Fruit fly (Drosophila melanogaster) whole organism, embryonic: Measurements from ENCODE around the gene Ac76E.

Source experiments
- Atf3 ChIP-seq: fragments of 200-800 bp; sonication (Bioruptor generic); optimal IDR thresholded peaks from 3 replicates; lab custom pipeline; 2016; ENCODE audit warnings: missing biosample characterization, missing genetic modification characterization
- B-H2 ChIP-seq: fragments of 200-800 bp; sonication (Bioruptor generic); optimal IDR thresholded peaks from 2 replicates; lab custom pipeline; 2018; ENCODE audit warnings: missing biosample characterization, mild to moderate bottlenecking, missing genetic modification characterization
- CG10267 ChIP-seq: fragments of 200-800 bp; sonication (Bioruptor generic); optimal IDR thresholded peaks from 2 replicates; lab custom pipeline; 2018; ENCODE audit warnings: missing biosample characterization, mild to moderate bottlenecking, missing genetic modification characterization, moderate library complexity
- CG10321 ChIP-seq: fragments of 200-800 bp; sonication (Bioruptor generic); IDR thresholded peaks from 2 replicates; pipeline ENCODE4 v1.3.6; 2022; ENCODE audit warnings: missing biosample characterization, missing genetic modification characterization
- CG10366 ChIP-seq: fragments of 200-800 bp; sonication (Bioruptor generic); IDR thresholded peaks from 2 replicates; pipeline ENCODE4 v1.3.6; 2022; ENCODE audit warnings: missing biosample characterization, missing genetic modification characterization
- CG12104 ChIP-seq: fragments of 200-800 bp; sonication (Bioruptor generic); optimal IDR thresholded peaks from 3 replicates; lab custom pipeline; 2016; ENCODE audit warnings: missing biosample characterization, missing genetic modification characterization
- CG12659 ChIP-seq: fragments of 200-800 bp; sonication (Bioruptor generic); optimal IDR thresholded peaks from 3 replicates; lab custom pipeline; 2017; ENCODE audit warnings: mild to moderate bottlenecking, missing biosample characterization, missing genetic modification reagents, missing genetic modification characterization
- CG14050 ChIP-seq: fragments of 200-800 bp; sonication (Bioruptor generic); IDR thresholded peaks from 3 replicates; pipeline ENCODE4 v1.3.6; 2022; ENCODE audit warnings: missing biosample characterization, missing genetic modification characterization
- CG14710 ChIP-seq: fragments of 200-800 bp; sonication (Bioruptor generic); optimal IDR thresholded peaks from 3 replicates; lab custom pipeline; 2019; ENCODE audit warnings: missing biosample characterization, mild to moderate bottlenecking, missing genetic modification characterization, moderate library complexity
- CG1603 ChIP-seq: fragments of 200-800 bp; sonication (Bioruptor generic); optimal IDR thresholded peaks from 2 replicates; lab custom pipeline; 2019; ENCODE audit warnings: missing biosample characterization, mild to moderate bottlenecking, missing genetic modification characterization, moderate library complexity
- CG17912 ChIP-seq: fragments of 200-800 bp; sonication (Bioruptor generic); optimal IDR thresholded peaks from 2 replicates; lab custom pipeline; 2018; ENCODE audit warnings: missing biosample characterization, mild to moderate bottlenecking, missing genetic modification characterization
- CG2875 ChIP-seq: fragments of 200-800 bp; sonication (Bioruptor generic); optimal IDR thresholded peaks from 2 replicates; lab custom pipeline; 2017; ENCODE audit warnings: missing biosample characterization, mild to moderate bottlenecking, missing genetic modification characterization, missing genetic modification reagents
- CG31441 ChIP-seq: fragments of 200-800 bp; sonication (Bioruptor generic); IDR thresholded peaks from 2 replicates; pipeline ENCODE4 v1.3.6; 2022; ENCODE audit warnings: missing biosample characterization, missing genetic modification characterization
- CG5953 ChIP-seq: fragments of 200-800 bp; sonication (Bioruptor generic); IDR thresholded peaks from 2 replicates; pipeline ENCODE4 v1.3.6; 2022; ENCODE audit warnings: missing biosample characterization, missing genetic modification characterization
- CG7839 ChIP-seq: fragments of 200-800 bp; sonication (Bioruptor generic); optimal IDR thresholded peaks from 3 replicates; lab custom pipeline; 2018; ENCODE audit warnings: missing biosample characterization, mild to moderate bottlenecking, missing genetic modification characterization, moderate library complexity
- CG7987 ChIP-seq: fragments of 200-800 bp; sonication (Bioruptor generic); optimal IDR thresholded peaks from 2 replicates; lab custom pipeline; 2018; ENCODE audit warnings: missing biosample characterization, mild to moderate bottlenecking, missing genetic modification characterization, moderate library complexity
- GATAe ChIP-seq: fragments of 200-800 bp; sonication (Bioruptor generic); conservative IDR thresholded peaks from 2 replicates; pipeline ENCODE4 v1.3.6; 2022; ENCODE audit warnings: missing biosample characterization, missing genetic modification characterization
- HLHmδ ChIP-seq: fragments of 200-800 bp; sonication (Bioruptor generic); optimal IDR thresholded peaks from 2 replicates; lab custom pipeline; 2018; ENCODE audit warnings: missing biosample characterization, mild to moderate bottlenecking, missing genetic modification characterization, moderate library complexity
- Hr39 ChIP-seq: fragments of >200 bp; optimal IDR thresholded peaks from 2 replicates; lab custom pipeline; 2017
- Nf-YC ChIP-seq: fragments of 200-800 bp; optimal IDR thresholded peaks from 3 replicates; lab custom pipeline; 2019; ENCODE audit warnings: missing biosample characterization, mild to moderate bottlenecking, missing genetic modification characterization, moderate library complexity
- NfI ChIP-seq: fragments of 200-800 bp; sonication (Bioruptor generic); optimal IDR thresholded peaks from 3 replicates; lab custom pipeline; 2018; ENCODE audit warnings: missing biosample characterization, mild to moderate bottlenecking, missing genetic modification characterization, moderate library complexity
- Opbp ChIP-seq: fragments of 200-800 bp; sonication (Bioruptor generic); IDR thresholded peaks from 3 replicates; pipeline ENCODE4 v1.3.6; 2022; ENCODE audit warnings: missing biosample characterization, missing genetic modification characterization; ENCODE audit not compliant: partially characterized antibody
- Spps ChIP-seq: fragments of 200-800 bp; sonication (Bioruptor generic); optimal IDR thresholded peaks from 2 replicates; lab custom pipeline; 2018; ENCODE audit warnings: missing biosample characterization, mild to moderate bottlenecking, missing genetic modification characterization
- Ssrp ChIP-seq: fragments of 200-800 bp; sonication (Bioruptor generic); optimal IDR thresholded peaks from 2 replicates; lab custom pipeline; 2018; ENCODE audit warnings: missing biosample characterization, mild to moderate bottlenecking, missing genetic modification characterization, moderate library complexity
- amos ChIP-seq: fragments of 200-800 bp; sonication (Bioruptor generic); IDR thresholded peaks from 2 replicates; pipeline ENCODE4 v1.3.6; 2022; ENCODE audit warnings: missing biosample characterization, missing genetic modification characterization; ENCODE audit not compliant: partially characterized antibody
- bab2 ChIP-seq: fragments of 200-800 bp; sonication (Bioruptor generic); optimal IDR thresholded peaks from 2 replicates; lab custom pipeline; 2016; ENCODE audit warnings: missing biosample characterization, missing genetic modification characterization
- chif ChIP-seq, 2 experiments: fragments of 200-800 bp; sonication (Bioruptor generic); optimal IDR thresholded peaks; 3 replicates each; lab custom pipeline; 2016; ENCODE audit warnings: missing biosample characterization in 2 of 2, missing genetic modification characterization in 2 of 2
- chm ChIP-seq: fragments of 200-800 bp; sonication (Bioruptor generic); IDR thresholded peaks from 2 replicates; pipeline ENCODE4 v1.3.6; 2022; ENCODE audit warnings: missing biosample characterization, missing genetic modification characterization
- corto ChIP-seq: fragments of 200-800 bp; sonication (Bioruptor generic); optimal IDR thresholded peaks from 2 replicates; lab custom pipeline; 2016; ENCODE audit warnings: missing biosample characterization, mild to moderate bottlenecking, missing genetic modification characterization, moderate library complexity
- croc ChIP-seq: fragments of 200-800 bp; sonication (Bioruptor generic); conservative IDR thresholded peaks from 3 replicates; pipeline ENCODE4 v1.3.6; 2022; ENCODE audit warnings: missing biosample characterization, missing genetic modification characterization
- dm ChIP-seq: fragments of 200-800 bp; sonication (Bioruptor generic); optimal IDR thresholded peaks from 3 replicates; lab custom pipeline; 2016; ENCODE audit warnings: missing biosample characterization, missing genetic modification characterization
- dpn ChIP-seq, 2 experiments: fragments of 200-800 bp; sonication (Bioruptor generic); optimal IDR thresholded peaks; 3 replicates each; lab custom pipeline; 2016; ENCODE audit warnings: missing biosample characterization in 2 of 2, missing genetic modification characterization in 2 of 2
- emc ChIP-seq: fragments of 200-800 bp; sonication (Bioruptor generic); optimal IDR thresholded peaks from 2 replicates; lab custom pipeline; 2016; ENCODE audit warnings: missing biosample characterization, missing genetic modification characterization
- esg ChIP-seq: fragments of 200-800 bp; sonication (Bioruptor generic); conservative IDR thresholded peaks from 2 replicates; pipeline ENCODE4 v1.3.6; 2022; ENCODE audit warnings: missing biosample characterization, missing genetic modification characterization
- fd102C ChIP-seq: fragments of 200-800 bp; sonication (Bioruptor generic); optimal IDR thresholded peaks from 2 replicates; lab custom pipeline; 2018; ENCODE audit warnings: missing biosample characterization, mild to moderate bottlenecking, missing genetic modification characterization, moderate library complexity
- fru ChIP-seq: fragments of >200 bp; optimal IDR thresholded peaks from 2 replicates; lab custom pipeline; 2017
- grau ChIP-seq: fragments of 200-800 bp; optimal IDR thresholded peaks from 3 replicates; lab custom pipeline; 2019; ENCODE audit warnings: missing biosample characterization, mild to moderate bottlenecking, missing genetic modification characterization, moderate library complexity
- hkb ChIP-seq, 2 experiments: fragments of 200-800 bp in 1 of 2; fragments of >200 bp in 1 of 2; sonication (Bioruptor generic) in 1 of 2; IDR thresholded peaks in 1 of 2; optimal IDR thresholded peaks in 1 of 2; 2 replicates each; pipeline versions ENCODE4 v1.3.6 to Lab custom; 2017 to 2022; ENCODE audit warnings: missing biosample characterization in 1 of 2, missing genetic modification characterization in 1 of 2
- lov ChIP-seq, 2 experiments: fragments of 200-800 bp in 1 of 2; fragments of >200 bp in 1 of 2; sonication (Bioruptor generic) in 1 of 2; IDR thresholded peaks in 1 of 2; optimal IDR thresholded peaks in 1 of 2; 2 replicates in 1 of 2; 3 replicates in 1 of 2; pipeline versions ENCODE4 v1.3.6 to Lab custom; 2017 to 2022; ENCODE audit warnings: missing biosample characterization in 1 of 2, missing genetic modification characterization in 1 of 2
- onecut ChIP-seq: fragments of 200-800 bp; sonication (Bioruptor generic); IDR thresholded peaks from 2 replicates; pipeline ENCODE4 v1.3.6; 2022; ENCODE audit warnings: missing biosample characterization, missing genetic modification characterization
- p53 ChIP-seq: fragments of 200-800 bp; sonication (Bioruptor generic); optimal IDR thresholded peaks from 2 replicates; lab custom pipeline; 2016; ENCODE audit warnings: missing biosample characterization, missing genetic modification characterization
- pan ChIP-seq, 4 experiments: fragments of >200 bp in 3 of 4; fragments of 200-800 bp in 1 of 4; sonication (Bioruptor generic) in 1 of 4; optimal IDR thresholded peaks in 3 of 4; IDR thresholded peaks in 1 of 4; 2 replicates each; pipeline versions ENCODE4 v1.3.6 to Lab custom; 2017 to 2022; ENCODE audit warnings: missing biosample characterization in 2 of 4, missing genetic modification characterization in 2 of 4, mixed read lengths in 1 of 4
- shn ChIP-seq: fragments of 200-800 bp; sonication (Bioruptor generic); optimal IDR thresholded peaks from 3 replicates; lab custom pipeline; 2016; ENCODE audit warnings: missing biosample characterization, missing genetic modification characterization
- sqz ChIP-seq: fragments of 200-800 bp; sonication (Bioruptor generic); optimal IDR thresholded peaks from 3 replicates; lab custom pipeline; 2018; ENCODE audit warnings: missing biosample characterization, mild to moderate bottlenecking, missing genetic modification characterization
- sr ChIP-seq: fragments of 200-800 bp; sonication (Bioruptor generic); IDR thresholded peaks from 3 replicates; pipeline ENCODE4 v1.3.6; 2022; ENCODE audit warnings: missing biosample characterization, missing genetic modification characterization
- trem ChIP-seq: fragments of 200-800 bp; optimal IDR thresholded peaks from 3 replicates; lab custom pipeline; 2019; ENCODE audit warnings: missing biosample characterization, mild to moderate bottlenecking, missing genetic modification characterization, moderate library complexity
- trh ChIP-seq: fragments of 200-800 bp; sonication (Bioruptor generic); optimal IDR thresholded peaks from 2 replicates; lab custom pipeline; 2016; ENCODE audit warnings: missing biosample characterization, missing genetic modification characterization

The Ac76E gene

DNA sequence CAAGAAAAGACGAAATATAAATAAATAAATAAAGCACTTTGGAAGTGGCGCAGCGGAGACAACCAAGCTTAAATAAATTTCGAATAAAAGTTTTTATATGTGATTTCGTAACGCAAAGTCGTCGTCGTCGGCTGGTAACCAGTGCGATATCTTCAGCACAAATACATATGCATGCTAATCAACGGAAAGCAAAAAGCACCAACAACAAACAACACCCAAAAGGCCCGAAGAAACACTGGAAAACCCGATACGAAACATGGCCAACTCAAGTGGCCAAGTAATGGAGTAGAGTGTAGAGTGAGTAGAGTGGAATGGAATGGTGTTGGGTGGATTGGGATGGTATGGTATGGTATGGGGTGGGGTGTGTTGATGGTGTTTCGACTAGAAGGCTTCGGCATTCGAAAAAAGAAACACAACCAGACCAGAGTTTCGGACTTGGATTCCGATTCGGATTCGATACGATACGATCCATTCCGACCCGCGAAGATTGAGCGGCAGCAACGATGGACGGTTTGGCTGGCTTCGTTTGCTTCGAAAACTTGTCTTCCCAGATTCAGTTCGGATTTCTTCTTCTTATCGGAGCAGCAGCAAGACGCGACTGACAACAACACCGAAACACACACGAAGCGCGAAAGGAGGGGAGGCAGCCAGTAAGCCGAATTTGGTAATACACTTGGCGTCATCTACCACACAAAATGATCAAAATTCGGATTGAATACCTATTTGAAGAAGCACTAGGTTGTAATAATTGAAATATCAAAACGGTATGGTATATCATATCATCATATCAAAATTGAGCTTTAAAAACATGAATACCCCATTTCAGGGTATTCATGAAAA lies 36.3 kb upstream of the Ac76E start (continued):
- peak; percentile 89 for TF ChIP-seq CG2875 (GFP tag; lab: Kevin White, UChicago)
- TF ChIP-seq Atf3 = peak; percentile 88
- TF ChIP-seq chif (GFP tag; optimal IDR thresholded peaks at IDR 0.05; lab: Kevin White, UChicago) = peak; percentile 93 to 94
- TF ChIP-seq CG7839 = peak; percentile 97
- TF ChIP-seq CG10321 = peak; percentile 76
- TF ChIP-seq Nf-YC (tag; lab: Kevin White, UChicago) = peak; percentile 62
- TF ChIP-seq sqz (GFP tag; lab: Kevin White, UChicago) = peak; percentile 90
- no peak for TF ChIP-seq amos
- TF ChIP-seq CG14710 = peak; percentile 67
- TF ChIP-seq croc = peak; percentile 86
- peak; percentile 84 for TF ChIP-seq trh
- TF ChIP-seq B-H2 (GFP tag; lab: Kevin White, UChicago) = peak; percentile 50
- peak; percentile 94 for TF ChIP-seq CG10366 (GFP tag; lab: Robert Waterston, UW)
- TF ChIP-seq fd102C = no peak
- TF ChIP-seq pan (optimal IDR thresholded peaks at IDR 0.05; lab: Kevin White, UChicago) = no peak
- peak in 1 of 2 experiments; percentile 97 for TF ChIP-seq pan (GFP tag; optimal IDR thresholded peaks at IDR 0.05 in 1 of 2, IDR thresholded peaks at IDR 0.05 in 1 of 2)
- peak; percentile 64 for TF ChIP-seq Spps (tag; lab: Kevin White, UChicago)
- TF ChIP-seq p53 (GFP tag; lab: Kevin White, UChicago) = peak; percentile 83
- TF ChIP-seq CG14050 = peak; percentile 93
- TF ChIP-seq CG17912 (GFP tag; lab: Kevin White, UChicago) = peak; percentile 53
- TF ChIP-seq bab2 (GFP tag; lab: Kevin White, UChicago) = peak; percentile 97
- TF ChIP-seq NfI = peak; percentile 93
- TF ChIP-seq CG7987 = peak; percentile 80
- TF ChIP-seq dm (GFP tag; lab: Kevin White, UChicago) = peak; percentile 90
- TF ChIP-seq Hr39 (lab: Kevin White, UChicago) = no peak
- peak; percentile 95 for TF ChIP-seq shn (GFP tag; lab: Kevin White, UChicago)
- peak; percentile 82; the same call in 2 of the 3 replicates for TF ChIP-seq sr (GFP tag; lab: Robert Waterston, UW)
- TF ChIP-seq hkb (optimal IDR thresholded peaks at IDR 0.05; lab: Kevin White, UChicago) = no peak
- peak; percentile 96 for TF ChIP-seq hkb (GFP tag; IDR thresholded peaks at IDR 0.05; lab: Robert Waterston, UW)
- no peak for TF ChIP-seq HLHmδ
- TF ChIP-seq CG10267 (tag; lab: Kevin White, UChicago) = peak; percentile 69
- no peak for TF ChIP-seq Opbp (GFP tag; lab: Robert Waterston, UW)
- TF ChIP-seq CG12659 (GFP tag; lab: Kevin White, UChicago) = peak; percentile 97
- peak; percentile 94 for TF ChIP-seq CG5953 (GFP tag; lab: Robert Waterston, UW)
- TF ChIP-seq chm = peak; percentile 96
- peak; percentile 91 for TF ChIP-seq CG12104 (GFP tag; lab: Kevin White, UChicago)
- TF ChIP-seq emc (GFP tag; lab: Kevin White, UChicago) = peak; percentile 92
- TF ChIP-seq CG1603 (tag; lab: Kevin White, UChicago) = peak; percentile 97
- TF ChIP-seq onecut (GFP tag; lab: Robert Waterston, UW) = peak; percentile 73
- peak; percentile 92 for TF ChIP-seq CG31441
- TF ChIP-seq Ssrp (tag; lab: Kevin White, UChicago) = peak; percentile 92
- TF ChIP-seq lov (optimal IDR thresholded peaks at IDR 0.05; lab: Kevin White, UChicago) = no peak
- peak; percentile 90 for TF ChIP-seq lov (GFP tag; IDR thresholded peaks at IDR 0.05; lab: Robert Waterston, UW)
- peak; percentile 77 for TF ChIP-seq GATAe (GFP tag; lab: Robert Waterston, UW)
- TF ChIP-seq trem = peak; percentile 81
- peak; percentile 97 for TF ChIP-seq corto (GFP tag; lab: Kevin White, UChicago)
- peak; percentile 95 for TF ChIP-seq esg (GFP tag; lab: Robert Waterston, UW)
- no peak for TF ChIP-seq fru (lab: Kevin White, UChicago)
- TF ChIP-seq dpn (GFP tag; optimal IDR thresholded peaks at IDR 0.05; lab: Kevin White, UChicago) = peak; percentile 90 to 97
- peak; percentile 95 for TF ChIP-seq grau (tag; lab: Kevin White, UChicago)
